Fruit fly (Drosophila melanogaster) whole organism, embryonic: ENCODE measurements around the gene CG10470.

ENCODE experiments used
- Atf3 ChIP-seq: fragments of 200-800 bp; sonication (Bioruptor generic); optimal IDR thresholded peaks from 3 replicates; lab custom pipeline; 2016; ENCODE audit warnings: missing biosample characterization, missing genetic modification characterization
- CG10147 ChIP-seq: fragments of 200-800 bp; sonication (Bioruptor generic); optimal IDR thresholded peaks from 2 replicates; lab custom pipeline; 2019; ENCODE audit warnings: missing biosample characterization, mild to moderate bottlenecking, missing genetic modification characterization, moderate library complexity
- CG10959 ChIP-seq: fragments of 200-800 bp; sonication (Bioruptor generic); IDR thresholded peaks from 2 replicates; pipeline ENCODE4 v1.3.6; 2022; ENCODE audit warnings: missing biosample characterization, missing genetic modification characterization
- CG11085 ChIP-seq: fragments of 200-800 bp; sonication (Bioruptor generic); IDR thresholded peaks from 2 replicates; pipeline ENCODE4 v1.3.6; 2022; ENCODE audit warnings: missing biosample characterization, missing genetic modification characterization
- CG1647 ChIP-seq: fragments of 200-800 bp; sonication (Bioruptor generic); optimal IDR thresholded peaks from 3 replicates; lab custom pipeline; 2016; ENCODE audit warnings: missing biosample characterization, missing genetic modification characterization
- CG16815 ChIP-seq: fragments of 200-800 bp; sonication (Bioruptor generic); optimal IDR thresholded peaks from 3 replicates; lab custom pipeline; 2017; ENCODE audit warnings: missing biosample characterization, mild to moderate bottlenecking, missing genetic modification characterization
- CG16863 ChIP-seq: fragments of 200-800 bp; sonication (Bioruptor generic); optimal IDR thresholded peaks from 3 replicates; lab custom pipeline; 2016; ENCODE audit warnings: missing biosample characterization, missing genetic modification characterization
- CG17385 ChIP-seq: fragments of 200-800 bp; sonication (Bioruptor generic); optimal IDR thresholded peaks from 3 replicates; lab custom pipeline; 2018; ENCODE audit warnings: missing biosample characterization, mild to moderate bottlenecking, missing genetic modification characterization
- CG18599 ChIP-seq: fragments of 200-800 bp; sonication (Bioruptor generic); optimal IDR thresholded peaks from 3 replicates; lab custom pipeline; 2017; ENCODE audit warnings: missing biosample characterization, missing genetic modification characterization, mild to moderate bottlenecking, moderate library complexity, missing genetic modification reagents
- CG31365 ChIP-seq: fragments of 200-800 bp; sonication (Bioruptor generic); optimal IDR thresholded peaks from 2 replicates; lab custom pipeline; 2018; ENCODE audit warnings: missing biosample characterization, mild to moderate bottlenecking, missing genetic modification characterization
- CG4707 ChIP-seq: fragments of 200-800 bp; sonication (Bioruptor generic); optimal IDR thresholded peaks from 2 replicates; lab custom pipeline; 2018; ENCODE audit warnings: missing biosample characterization, mild to moderate bottlenecking, missing genetic modification characterization, moderate library complexity
- CG5953 ChIP-seq: fragments of 200-800 bp; sonication (Bioruptor generic); IDR thresholded peaks from 2 replicates; pipeline ENCODE4 v1.3.6; 2022; ENCODE audit warnings: missing biosample characterization, missing genetic modification characterization
- CG7357 ChIP-seq: fragments of 200-800 bp; sonication (Bioruptor generic); IDR thresholded peaks from 3 replicates; pipeline ENCODE4 v1.3.6; 2022; ENCODE audit warnings: missing biosample characterization, missing genetic modification characterization
- CG8290 ChIP-seq, 3 experiments: fragments of 200-800 bp; sonication (Bioruptor generic); optimal IDR thresholded peaks; 2 replicates each; lab custom pipeline; 2016 to 2019; ENCODE audit warnings: missing biosample characterization in 3 of 3, missing genetic modification characterization in 3 of 3, mild to moderate bottlenecking in 2 of 3, moderate library complexity in 1 of 3
- CG9876 ChIP-seq: fragments of 200-800 bp; sonication (Bioruptor generic); optimal IDR thresholded peaks from 2 replicates; lab custom pipeline; 2016; ENCODE audit warnings: missing biosample characterization, missing genetic modification characterization
- Dll ChIP-seq: fragments of 200-800 bp; sonication (Bioruptor generic); IDR thresholded peaks from 4 replicates; pipeline ENCODE4 v1.3.6; 2022; ENCODE audit warnings: missing biosample characterization, missing genetic modification characterization; ENCODE audit not compliant: partially characterized antibody
- Eip74EF ChIP-seq, 2 experiments: fragments of 200-800 bp in 1 of 2; fragments of >200 bp in 1 of 2; sonication (Bioruptor generic) in 1 of 2; optimal IDR thresholded peaks; 2 replicates each; lab custom pipeline; 2017 to 2019; ENCODE audit warnings: missing biosample characterization in 2 of 2, missing genetic modification characterization in 2 of 2, mild to moderate bottlenecking in 1 of 2, moderate library complexity in 1 of 2
- HLH4C ChIP-seq: fragments of 200-800 bp; sonication (Bioruptor generic); IDR thresholded peaks from 3 replicates; pipeline ENCODE4 v1.3.6; 2022; ENCODE audit warnings: missing biosample characterization, missing genetic modification characterization; ENCODE audit not compliant: partially characterized antibody
- HLHmδ ChIP-seq: fragments of 200-800 bp; sonication (Bioruptor generic); optimal IDR thresholded peaks from 2 replicates; lab custom pipeline; 2018; ENCODE audit warnings: missing biosample characterization, mild to moderate bottlenecking, missing genetic modification characterization, moderate library complexity
- Lpt ChIP-seq: fragments of >200 bp; optimal IDR thresholded peaks from 2 replicates; lab custom pipeline; 2018; ENCODE audit warnings: missing biosample characterization, missing genetic modification characterization
- NFAT ChIP-seq: fragments of 200-800 bp; sonication (Bioruptor generic); IDR thresholded peaks from 2 replicates; pipeline ENCODE4 v1.3.6; 2022; ENCODE audit warnings: missing biosample characterization, missing genetic modification characterization
- Ssrp ChIP-seq: fragments of 200-800 bp; sonication (Bioruptor generic); optimal IDR thresholded peaks from 2 replicates; lab custom pipeline; 2018; ENCODE audit warnings: missing biosample characterization, mild to moderate bottlenecking, missing genetic modification characterization, moderate library complexity
- Usf ChIP-seq: fragments of 200-800 bp; sonication (Bioruptor generic); optimal IDR thresholded peaks from 2 replicates; lab custom pipeline; 2017; ENCODE audit warnings: missing genotype, missing biosample characterization, missing genetic modification characterization
- ato ChIP-seq: fragments of 200-800 bp; sonication (Bioruptor generic); IDR thresholded peaks from 2 replicates; pipeline ENCODE4 v1.3.6; 2022; ENCODE audit warnings: missing biosample characterization, missing genetic modification characterization; ENCODE audit not compliant: partially characterized antibody
- bcd ChIP-seq: fragments of 200-800 bp; sonication (Bioruptor generic); optimal IDR thresholded peaks from 2 replicates; lab custom pipeline; 2017; ENCODE audit warnings: missing biosample characterization, mild to moderate bottlenecking, missing genetic modification characterization
- bigmax ChIP-seq: fragments of 200-800 bp; sonication (Bioruptor generic); optimal IDR thresholded peaks from 2 replicates; lab custom pipeline; 2018; ENCODE audit warnings: missing biosample characterization, mild to moderate bottlenecking, missing genetic modification characterization
- br ChIP-seq: fragments of >200 bp; optimal IDR thresholded peaks from 2 replicates; lab custom pipeline; 2017
- cato ChIP-seq: fragments of 200-800 bp; sonication (Bioruptor generic); optimal IDR thresholded peaks from 2 replicates; lab custom pipeline; 2016; ENCODE audit warnings: missing biosample characterization, missing genetic modification characterization, borderline replicate concordance
- chif ChIP-seq, 2 experiments: fragments of 200-800 bp; sonication (Bioruptor generic); optimal IDR thresholded peaks; 3 replicates each; lab custom pipeline; 2016; ENCODE audit warnings: missing biosample characterization in 2 of 2, missing genetic modification characterization in 2 of 2
- dimm ChIP-seq: fragments of 200-800 bp; sonication (Bioruptor generic); IDR thresholded peaks from 2 replicates; pipeline ENCODE4 v1.3.6; 2022; ENCODE audit warnings: missing biosample characterization, missing genetic modification characterization
- dm ChIP-seq: fragments of 200-800 bp; sonication (Bioruptor generic); optimal IDR thresholded peaks from 3 replicates; lab custom pipeline; 2016; ENCODE audit warnings: missing biosample characterization, missing genetic modification characterization
- en ChIP-seq: fragments of 200-800 bp; sonication (Bioruptor generic); optimal IDR thresholded peaks from 2 replicates; lab custom pipeline; 2016; ENCODE audit warnings: missing biosample characterization, missing genetic modification characterization
- esg ChIP-seq: fragments of 200-800 bp; sonication (Bioruptor generic); conservative IDR thresholded peaks from 2 replicates; pipeline ENCODE4 v1.3.6; 2022; ENCODE audit warnings: missing biosample characterization, missing genetic modification characterization
- ewg ChIP-seq: fragments of 200-800 bp; sonication (Bioruptor generic); optimal IDR thresholded peaks from 3 replicates; lab custom pipeline; 2017; ENCODE audit warnings: mild to moderate bottlenecking, missing biosample characterization, missing genetic modification reagents, missing genetic modification characterization
- fru ChIP-seq: fragments of >200 bp; optimal IDR thresholded peaks from 2 replicates; lab custom pipeline; 2017
- hth ChIP-seq: fragments of >200 bp; optimal IDR thresholded peaks from 2 replicates; lab custom pipeline; 2017; ENCODE audit warnings: inconsistent platforms
- lab ChIP-seq: fragments of 200-800 bp; sonication (Bioruptor generic); optimal IDR thresholded peaks from 3 replicates; lab custom pipeline; 2017; ENCODE audit warnings: missing biosample characterization, missing genetic modification characterization, mild to moderate bottlenecking, moderate library complexity, missing genetic modification reagents
- lilli ChIP-seq: fragments of 200-800 bp; sonication (Bioruptor generic); optimal IDR thresholded peaks from 3 replicates; lab custom pipeline; 2016; ENCODE audit warnings: missing biosample characterization, missing genetic modification characterization
- luna ChIP-seq: fragments of 200-800 bp; sonication (Bioruptor generic); optimal IDR thresholded peaks from 2 replicates; lab custom pipeline; 2016; ENCODE audit warnings: missing biosample characterization, missing genetic modification characterization
- mirr ChIP-seq: fragments of 200-800 bp; sonication (Bioruptor generic); optimal IDR thresholded peaks from 3 replicates; lab custom pipeline; 2018; ENCODE audit warnings: missing biosample characterization, mild to moderate bottlenecking, missing genetic modification characterization
- mld ChIP-seq: fragments of 200-800 bp; sonication (Bioruptor generic); IDR thresholded peaks from 3 replicates; pipeline ENCODE4 v1.3.6; 2022; ENCODE audit warnings: missing biosample characterization, missing genetic modification characterization; ENCODE audit not compliant: partially characterized antibody
- nerfin-2 ChIP-seq: fragments of 200-800 bp; sonication (Bioruptor generic); IDR thresholded peaks from 2 replicates; pipeline ENCODE4 v1.3.6; 2022; ENCODE audit warnings: missing biosample characterization, missing genetic modification characterization; ENCODE audit not compliant: partially characterized antibody
- otp ChIP-seq: fragments of 200-800 bp; sonication (Bioruptor generic); IDR thresholded peaks from 3 replicates; pipeline ENCODE4, ENCODE4 v1.3.6; 2022; ENCODE audit warnings: missing biosample characterization, missing genetic modification characterization
- pnt ChIP-seq: fragments of 200-800 bp; sonication (Bioruptor generic); optimal IDR thresholded peaks from 3 replicates; lab custom pipeline; 2016; ENCODE audit warnings: missing biosample characterization, missing genetic modification characterization
- sna ChIP-seq: fragments of 200-800 bp; sonication (Bioruptor generic); IDR thresholded peaks from 2 replicates; pipeline ENCODE4 v1.3.6; 2022; ENCODE audit warnings: missing biosample characterization, missing genetic modification characterization; ENCODE audit not compliant: partially characterized antibody
- tio ChIP-seq: fragments of 200-800 bp; sonication (Bioruptor generic); optimal IDR thresholded peaks from 2 replicates; lab custom pipeline; 2017; ENCODE audit warnings: missing biosample characterization, missing genetic modification characterization, inconsistent platforms
- zfh2 ChIP-seq: fragments of 200-800 bp; sonication (Bioruptor generic); optimal IDR thresholded peaks from 2 replicates; lab custom pipeline; 2016; ENCODE audit warnings: missing biosample characterization, missing genetic modification characterization

Gene CG10470

dm6 chr2L:19014032-19014880, 34.6 kb upstream of the CG10470 start (continued):
- TF ChIP-seq otp (GFP tag; lab: Robert Waterston, UW), result no peak
- peak; percentile 57 for TF ChIP-seq Ssrp (tag; lab: Kevin White, UChicago)
- TF ChIP-seq CG31365 (tag; lab: Kevin White, UChicago), result no peak
- TF ChIP-seq nerfin-2 (GFP tag; lab: Robert Waterston, UW), result no peak
- no peak for TF ChIP-seq luna (GFP tag; lab: Kevin White, UChicago)
- TF ChIP-seq cato (GFP tag; lab: Kevin White, UChicago), result no peak
- TF ChIP-seq dimm (GFP tag; lab: Robert Waterston, UW), result no peak
- TF ChIP-seq Usf (GFP tag; lab: Kevin White, UChicago), result peak; percentile 21
- no peak for TF ChIP-seq hth (lab: Kevin White, UChicago)
- TF ChIP-seq br, result no peak
- TF ChIP-seq esg, result peak; percentile 41; the same call in 1 of the 2 replicates
- TF ChIP-seq sna (GFP tag; lab: Robert Waterston, UW), result no peak
- TF ChIP-seq pnt (GFP tag; lab: Kevin White, UChicago), result no peak
- no peak for TF ChIP-seq ato (GFP tag; lab: Robert Waterston, UW)

dm6 chr2L:19014881-19015366, 34.0 kb upstream of the CG10470 start:
- TF ChIP-seq ewg (GFP tag; lab: Kevin White, UChicago), result no peak
- peak; percentile 46 for TF ChIP-seq mirr (GFP tag; lab: Kevin White, UChicago)
- TF ChIP-seq ato (GFP tag; lab: Robert Waterston, UW), result no peak
- TF ChIP-seq Ssrp (tag; lab: Kevin White, UChicago), result no peak
- TF ChIP-seq NFAT (GFP tag; lab: Robert Waterston, UW), result no peak
- peak; percentile 57 for TF ChIP-seq CG18599 (GFP tag; lab: Kevin White, UChicago)
- no peak for TF ChIP-seq bigmax (GFP tag; lab: Kevin White, UChicago)
- no peak for TF ChIP-seq CG11085 (GFP tag; lab: Robert Waterston, UW)
- no peak for TF ChIP-seq CG4707 (GFP tag; lab: Kevin White, UChicago)
- no peak for TF ChIP-seq HLH4C (GFP tag; lab: Robert Waterston, UW)
- TF ChIP-seq lab (GFP tag; lab: Kevin White, UChicago), result peak; percentile 38
- no peak for TF ChIP-seq CG16863 (GFP tag; lab: Kevin White, UChicago)
- TF ChIP-seq en (GFP tag; lab: Kevin White, UChicago), result no peak
- no peak for TF ChIP-seq dm (GFP tag; lab: Kevin White, UChicago)
- TF ChIP-seq CG1647 (GFP tag; lab: Kevin White, UChicago), result no peak
- TF ChIP-seq mld (GFP tag; lab: Robert Waterston, UW), result no peak
- no peak for TF ChIP-seq HLHmδ
- TF ChIP-seq Eip74EF (GFP tag; optimal IDR thresholded peaks at IDR 0.05; lab: Kevin White, UChicago), result no peak
- no peak for TF ChIP-seq CG17385 (GFP tag; lab: Kevin White, UChicago)
- no peak for TF ChIP-seq zfh2
- no peak for TF ChIP-seq CG5953 (GFP tag; lab: Robert Waterston, UW)
- no peak for TF ChIP-seq bcd (GFP tag; lab: Kevin White, UChicago)
- TF ChIP-seq Dll, result no peak
- no peak for TF ChIP-seq CG10147 (GFP tag; lab: Kevin White, UChicago)
- TF ChIP-seq CG16815 (GFP tag; lab: Kevin White, UChicago), result no peak
- no peak for TF ChIP-seq CG9876 (GFP tag; lab: Kevin White, UChicago)
- no peak for TF ChIP-seq CG8290 (GFP tag; optimal IDR thresholded peaks at IDR 0.05; lab: Kevin White, UChicago)
- no peak for TF ChIP-seq CG8290 (tag; optimal IDR thresholded peaks at IDR 0.05; lab: Kevin White, UChicago)
- no peak for TF ChIP-seq CG7357 (GFP tag; lab: Robert Waterston, UW)
- TF ChIP-seq CG10959 (GFP tag; lab: Robert Waterston, UW), result no peak
- TF ChIP-seq lilli (GFP tag; lab: Kevin White, UChicago), result peak; percentile 24
- no peak for TF ChIP-seq tio (GFP tag; lab: Kevin White, UChicago)
- TF ChIP-seq Lpt, result no peak
- no peak for TF ChIP-seq fru (lab: Kevin White, UChicago)
- no peak for TF ChIP-seq Atf3
- TF ChIP-seq chif (GFP tag; optimal IDR thresholded peaks at IDR 0.05; lab: Kevin White, UChicago), result no peak
